Worm (Caenorhabditis elegans): ENCODE measurements around the gene K10D11.7.

DNA sequence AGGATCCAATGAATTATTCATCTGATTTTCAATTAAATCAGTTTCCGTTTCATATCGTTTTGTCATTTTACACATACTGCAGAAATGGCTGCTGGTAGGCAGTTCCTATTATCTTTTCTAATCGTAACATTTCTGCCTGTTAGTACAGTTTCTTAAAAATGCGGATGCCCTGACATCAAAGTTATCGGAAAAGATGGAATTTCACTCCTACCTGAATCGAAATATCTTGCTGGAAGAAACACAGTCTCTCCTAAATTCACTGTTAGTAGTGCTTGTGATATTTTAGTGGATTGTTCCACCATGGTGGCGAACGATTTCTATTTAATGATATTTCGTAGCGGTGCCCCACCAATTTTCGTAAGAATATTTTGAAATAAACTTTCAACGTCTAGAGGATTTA is 47.3 kb downstream of the K10D11.7 start, which contains the start of gene F55G11.10:
- TF ChIP-seq tra-4 (tag; optimal IDR thresholded peaks at IDR 0.05) (no peak), ama-1 (optimal IDR thresholded peaks at IDR 0.05) (no peak), flt-1 (GFP tag; IDR thresholded peaks at IDR 0.05) (no peak), F13C5.2 (tag; optimal IDR thresholded peaks at IDR 0.05) (no peak), aly-1 (tag; optimal IDR thresholded peaks at IDR 0.05) (no peak), ceh-13 (GFP tag; optimal IDR thresholded peaks at IDR 0.05) (no peak), pes-1 (GFP tag; IDR thresholded peaks at IDR 0.05) (no peak), B0310.2 (tag; optimal IDR thresholded peaks at IDR 0.05) (no peak), ceh-36 (tag; optimal IDR thresholded peaks at IDR 0.05) (no peak), hmg-4 (GFP tag; optimal IDR thresholded peaks at IDR 0.05) (no peak)

Data from whole organism, early embryonic.